Fruit fly (Drosophila melanogaster) whole organism, embryonic: ENCODE data around the gene yrt.

Experiments used
- Abd-B ChIP-seq: fragments of 200-800 bp; sonication (Bioruptor generic); optimal IDR thresholded peaks from 2 replicates; lab custom pipeline; 2018; ENCODE audit warnings: missing biosample characterization, mild to moderate bottlenecking, missing genetic modification characterization, moderate library complexity
- Adf1 ChIP-seq: fragments of 200-800 bp; sonication (Bioruptor generic); IDR thresholded peaks from 2 replicates; pipeline ENCODE4 v1.3.6; 2022; ENCODE audit warnings: missing biosample characterization, missing genetic modification characterization
- CG1024 ChIP-seq: fragments of 200-800 bp; sonication (Bioruptor generic); IDR thresholded peaks from 2 replicates; pipeline ENCODE4 v1.3.6; 2022; ENCODE audit warnings: missing biosample characterization, missing genetic modification characterization
- CG11085 ChIP-seq: fragments of 200-800 bp; sonication (Bioruptor generic); IDR thresholded peaks from 2 replicates; pipeline ENCODE4 v1.3.6; 2022; ENCODE audit warnings: missing biosample characterization, missing genetic modification characterization
- CG11504 ChIP-seq: fragments of 200-800 bp; sonication (Bioruptor generic); optimal IDR thresholded peaks from 3 replicates; lab custom pipeline; 2019; ENCODE audit warnings: missing biosample characterization, mild to moderate bottlenecking, missing genetic modification characterization, moderate library complexity
- CG12104 ChIP-seq: fragments of 200-800 bp; sonication (Bioruptor generic); optimal IDR thresholded peaks from 3 replicates; lab custom pipeline; 2016; ENCODE audit warnings: missing biosample characterization, missing genetic modification characterization
- CG12942 ChIP-seq: fragments of 200-800 bp; sonication (Bioruptor generic); optimal IDR thresholded peaks from 3 replicates; lab custom pipeline; 2016; ENCODE audit warnings: missing biosample characterization, missing genetic modification characterization
- CG17612 ChIP-seq: fragments of 200-800 bp; sonication (Bioruptor generic); IDR thresholded peaks from 2 replicates; pipeline ENCODE4 v1.3.6; 2022; ENCODE audit warnings: missing biosample characterization, missing genetic modification characterization
- CG17829 ChIP-seq: fragments of 200-800 bp; optimal IDR thresholded peaks from 2 replicates; lab custom pipeline; 2019; ENCODE audit warnings: missing biosample characterization, mild to moderate bottlenecking, missing genetic modification characterization, moderate library complexity
- CG1832 ChIP-seq: fragments of 200-800 bp; sonication (Bioruptor generic); optimal IDR thresholded peaks from 2 replicates; lab custom pipeline; 2017; ENCODE audit warnings: missing biosample characterization, mild to moderate bottlenecking, missing genetic modification characterization, inconsistent platforms
- CG2712 ChIP-seq: fragments of 200-800 bp; optimal IDR thresholded peaks from 3 replicates; lab custom pipeline; 2019; ENCODE audit warnings: missing biosample characterization, mild to moderate bottlenecking, missing genetic modification characterization, moderate library complexity
- CG2875 ChIP-seq: fragments of 200-800 bp; sonication (Bioruptor generic); optimal IDR thresholded peaks from 2 replicates; lab custom pipeline; 2017; ENCODE audit warnings: missing biosample characterization, mild to moderate bottlenecking, missing genetic modification characterization, missing genetic modification reagents
- CG31441 ChIP-seq: fragments of 200-800 bp; sonication (Bioruptor generic); IDR thresholded peaks from 2 replicates; pipeline ENCODE4 v1.3.6; 2022; ENCODE audit warnings: missing biosample characterization, missing genetic modification characterization
- CG33557 ChIP-seq: fragments of 200-800 bp; sonication (Bioruptor generic); optimal IDR thresholded peaks from 2 replicates; lab custom pipeline; 2019; ENCODE audit warnings: missing biosample characterization, mild to moderate bottlenecking, missing genetic modification characterization, moderate library complexity
- CG4404 ChIP-seq: fragments of 200-800 bp; sonication (Bioruptor generic); IDR thresholded peaks from 2 replicates; pipeline ENCODE4 v1.3.6; 2022; ENCODE audit warnings: missing biosample characterization, missing genetic modification characterization
- CG6272 ChIP-seq: fragments of 200-800 bp; sonication (Bioruptor generic); IDR thresholded peaks from 2 replicates; pipeline ENCODE4 v1.3.6; 2022; ENCODE audit warnings: missing biosample characterization, missing genetic modification characterization
- CG6654 ChIP-seq: fragments of 200-800 bp; sonication (Bioruptor generic); optimal IDR thresholded peaks from 2 replicates; lab custom pipeline; 2017; ENCODE audit warnings: missing biosample characterization, mild to moderate bottlenecking, missing genetic modification characterization
- CG7372 ChIP-seq: fragments of 200-800 bp; sonication (Bioruptor generic); IDR thresholded peaks from 2 replicates; pipeline ENCODE4 v1.3.6; 2022; ENCODE audit warnings: missing biosample characterization, missing genetic modification characterization
- CG7745 ChIP-seq: fragments of 200-800 bp; sonication (Bioruptor generic); optimal IDR thresholded peaks from 2 replicates; lab custom pipeline; 2018; ENCODE audit warnings: missing biosample characterization, mild to moderate bottlenecking, missing genetic modification characterization, moderate library complexity
- CG7839 ChIP-seq: fragments of 200-800 bp; sonication (Bioruptor generic); optimal IDR thresholded peaks from 3 replicates; lab custom pipeline; 2018; ENCODE audit warnings: missing biosample characterization, mild to moderate bottlenecking, missing genetic modification characterization, moderate library complexity
- Drgx ChIP-seq: fragments of 200-800 bp; sonication (Bioruptor generic); IDR thresholded peaks from 2 replicates; pipeline ENCODE4 v1.3.6; 2022; ENCODE audit warnings: missing biosample characterization, missing genetic modification characterization
- HmgZ ChIP-seq: fragments of 200-800 bp; sonication (Bioruptor generic); optimal IDR thresholded peaks from 2 replicates; lab custom pipeline; 2018; ENCODE audit warnings: missing biosample characterization, mild to moderate bottlenecking, missing genetic modification characterization
- Lpt ChIP-seq: fragments of >200 bp; optimal IDR thresholded peaks from 2 replicates; lab custom pipeline; 2018; ENCODE audit warnings: missing biosample characterization, missing genetic modification characterization
- Neu2 ChIP-seq: fragments of 200-800 bp; sonication (Bioruptor generic); optimal IDR thresholded peaks from 3 replicates; lab custom pipeline; 2016; ENCODE audit warnings: missing biosample characterization, missing genetic modification characterization, borderline replicate concordance
- Ravus ChIP-seq: fragments of 200-800 bp; sonication (Bioruptor generic); IDR thresholded peaks from 2 replicates; pipeline ENCODE4 v1.3.6; 2022; ENCODE audit warnings: missing biosample characterization, missing genetic modification characterization
- Scr ChIP-seq: fragments of 200-800 bp; sonication (Bioruptor generic); IDR thresholded peaks from 2 replicates; pipeline ENCODE4 v1.3.6; 2022; ENCODE audit warnings: missing biosample characterization, missing genetic modification characterization; ENCODE audit not compliant: partially characterized antibody
- Side ChIP-seq: fragments of 200-800 bp; sonication (Bioruptor generic); optimal IDR thresholded peaks from 2 replicates; lab custom pipeline; 2016; ENCODE audit warnings: missing biosample characterization, missing genetic modification characterization
- Sox100B ChIP-seq: fragments of 200-800 bp; sonication (Bioruptor generic); optimal IDR thresholded peaks from 3 replicates; lab custom pipeline; 2018; ENCODE audit warnings: missing biosample characterization, mild to moderate bottlenecking, missing genetic modification characterization
- Ssrp ChIP-seq: fragments of 200-800 bp; sonication (Bioruptor generic); optimal IDR thresholded peaks from 2 replicates; lab custom pipeline; 2018; ENCODE audit warnings: missing biosample characterization, mild to moderate bottlenecking, missing genetic modification characterization, moderate library complexity
- Xrp1 ChIP-seq: fragments of 200-800 bp; sonication (Bioruptor generic); IDR thresholded peaks from 2 replicates; pipeline ENCODE4 v1.3.6; 2022; ENCODE audit warnings: missing biosample characterization, missing genetic modification characterization
- ac ChIP-seq: fragments of 200-800 bp; sonication (Bioruptor generic); optimal IDR thresholded peaks from 3 replicates; lab custom pipeline; 2017; ENCODE audit warnings: missing biosample characterization, mild to moderate bottlenecking, missing genetic modification characterization
- ash1 ChIP-seq: fragments of 200-800 bp; sonication (Bioruptor generic); optimal IDR thresholded peaks from 2 replicates; lab custom pipeline; 2018; ENCODE audit warnings: missing biosample characterization, mild to moderate bottlenecking, missing genetic modification characterization
- bsh ChIP-seq, 2 experiments: fragments of 200-800 bp; sonication (Bioruptor generic); optimal IDR thresholded peaks; 2 replicates each; lab custom pipeline; 2017 to 2018; ENCODE audit warnings: mild to moderate bottlenecking in 2 of 2, missing biosample characterization in 2 of 2, missing genetic modification characterization in 2 of 2, moderate library complexity in 1 of 2
- disco-r ChIP-seq: fragments of 200-800 bp; sonication (Bioruptor generic); optimal IDR thresholded peaks from 2 replicates; lab custom pipeline; 2016; ENCODE audit warnings: missing biosample characterization, missing genetic modification characterization
- fd96Cb ChIP-seq: fragments of 200-800 bp; sonication (Bioruptor generic); optimal IDR thresholded peaks from 2 replicates; lab custom pipeline; 2018; ENCODE audit warnings: missing biosample characterization, mild to moderate bottlenecking, missing genetic modification characterization, moderate library complexity
- her ChIP-seq: fragments of 200-800 bp; sonication (Bioruptor generic); optimal IDR thresholded peaks from 2 replicates; lab custom pipeline; 2016; ENCODE audit warnings: missing biosample characterization, missing genetic modification characterization
- hth ChIP-seq: fragments of >200 bp; optimal IDR thresholded peaks from 2 replicates; lab custom pipeline; 2017; ENCODE audit warnings: inconsistent platforms
- lola ChIP-seq, 3 experiments: fragments of >200 bp in 2 of 3; fragments of 200-800 bp in 1 of 3; sonication (Bioruptor generic) in 1 of 3; optimal IDR thresholded peaks; 2 replicates each; lab custom pipeline; 2017 to 2019; ENCODE audit warnings: missing biosample characterization in 3 of 3, missing genetic modification characterization in 3 of 3, mild to moderate bottlenecking in 1 of 3, moderate library complexity in 1 of 3
- mld ChIP-seq: fragments of 200-800 bp; sonication (Bioruptor generic); IDR thresholded peaks from 3 replicates; pipeline ENCODE4 v1.3.6; 2022; ENCODE audit warnings: missing biosample characterization, missing genetic modification characterization; ENCODE audit not compliant: partially characterized antibody
- nmo ChIP-seq: fragments of 200-800 bp; sonication (Bioruptor generic); optimal IDR thresholded peaks from 2 replicates; lab custom pipeline; 2018; ENCODE audit warnings: missing biosample characterization, mild to moderate bottlenecking, missing genetic modification characterization, moderate library complexity
- phol ChIP-seq: fragments of 200-800 bp; sonication (Bioruptor generic); optimal IDR thresholded peaks from 3 replicates; lab custom pipeline; 2018; ENCODE audit warnings: missing biosample characterization, mild to moderate bottlenecking, missing genetic modification characterization, moderate library complexity
- pros ChIP-seq: fragments of 200-800 bp; sonication (Bioruptor generic); optimal IDR thresholded peaks from 3 replicates; lab custom pipeline; 2019; ENCODE audit warnings: missing biosample characterization, mild to moderate bottlenecking, missing genetic modification characterization, moderate library complexity
- row ChIP-seq: fragments of 200-800 bp; sonication (Bioruptor generic); IDR thresholded peaks from 3 replicates; pipeline ENCODE4 v1.3.6; 2022; ENCODE audit warnings: missing biosample characterization, missing genetic modification characterization
- sc ChIP-seq, 3 experiments: fragments of >200 bp in 2 of 3; fragments of 200-800 bp in 1 of 3; sonication (Bioruptor generic) in 1 of 3; optimal IDR thresholded peaks; 2 replicates in 2 of 3; 3 replicates in 1 of 3; lab custom pipeline; 2017; ENCODE audit warnings: mild to moderate bottlenecking in 1 of 3, missing biosample characterization in 1 of 3, missing genetic modification characterization in 1 of 3, missing genetic modification reagents in 1 of 3
- schlank ChIP-seq: fragments of 200-800 bp; sonication (Bioruptor generic); optimal IDR thresholded peaks from 2 replicates; lab custom pipeline; 2018; ENCODE audit warnings: missing biosample characterization, mild to moderate bottlenecking, missing genetic modification characterization
- sqz ChIP-seq: fragments of 200-800 bp; sonication (Bioruptor generic); optimal IDR thresholded peaks from 3 replicates; lab custom pipeline; 2018; ENCODE audit warnings: missing biosample characterization, mild to moderate bottlenecking, missing genetic modification characterization
- trem ChIP-seq: fragments of 200-800 bp; optimal IDR thresholded peaks from 3 replicates; lab custom pipeline; 2019; ENCODE audit warnings: missing biosample characterization, mild to moderate bottlenecking, missing genetic modification characterization, moderate library complexity
- unpg ChIP-seq: fragments of 200-800 bp; sonication (Bioruptor generic); optimal IDR thresholded peaks from 3 replicates; lab custom pipeline; 2018; ENCODE audit warnings: missing biosample characterization, mild to moderate bottlenecking, missing genetic modification characterization, moderate library complexity
- vfl ChIP-seq: fragments of 200-800 bp; sonication (Bioruptor generic); optimal IDR thresholded peaks from 2 replicates; lab custom pipeline; 2016; ENCODE audit warnings: missing biosample characterization, missing genetic modification characterization

yrt gene

dm6 chr3R:13404841-13405441 is 29.8 kb downstream of the yrt start, which contains the start of gene yellow-e3 (continued):
- TF ChIP-seq CG12104 (GFP tag; lab: Kevin White, UChicago) (no peak), Ravus (GFP tag; lab: Robert Waterston, UW) (no peak), CG12942 (GFP tag; lab: Kevin White, UChicago) (no peak), unpg (GFP tag; lab: Kevin White, UChicago) (peak; percentile 16), Adf1 (GFP tag; lab: Robert Waterston, UW) (no peak), CG7839 (peak; percentile 14), disco-r (GFP tag; lab: Kevin White, UChicago) (no peak), CG17829 (tag; lab: Kevin White, UChicago) (peak; percentile 58), Abd-B (GFP tag; lab: Kevin White, UChicago) (no peak), row (GFP tag; lab: Robert Waterston, UW) (peak; percentile 53), Lpt (GFP tag; lab: Kevin White, UChicago) (no peak), nmo (GFP tag; lab: Kevin White, UChicago) (peak; percentile 41), pros (GFP tag; lab: Kevin White, UChicago) (peak; percentile 63), bsh (GFP tag; optimal IDR thresholded peaks at IDR 0.05; lab: Kevin White, UChicago) (peak in 1 of 2 experiments; percentile 42), CG2712 (tag; lab: Kevin White, UChicago) (peak; percentile 74), fd96Cb (tag; lab: Kevin White, UChicago) (peak; percentile 20), Xrp1 (GFP tag; lab: Robert Waterston, UW) (peak; percentile 72), CG4404 (peak; percentile 73), Side (no peak), mld (GFP tag; lab: Robert Waterston, UW) (no peak), CG7372 (GFP tag; lab: Robert Waterston, UW) (no peak), Ssrp (tag; lab: Kevin White, UChicago) (peak; percentile 17), CG33557 (GFP tag; lab: Kevin White, UChicago) (peak; percentile 81), CG11085 (GFP tag; lab: Robert Waterston, UW) (no peak), sqz (GFP tag; lab: Kevin White, UChicago) (no peak), Neu2 (GFP tag; lab: Kevin White, UChicago) (no peak), hth (lab: Kevin White, UChicago) (no peak), CG1832 (GFP tag; lab: Kevin White, UChicago) (no peak), CG6654 (GFP tag; lab: Kevin White, UChicago) (no peak), her (no peak), ac (GFP tag; lab: Kevin White, UChicago) (peak; percentile 42), phol (tag; lab: Kevin White, UChicago) (peak; percentile 52), CG2875 (GFP tag; lab: Kevin White, UChicago) (no peak), vfl (no peak), schlank (no peak), sc (optimal IDR thresholded peaks at IDR 0.05; lab: Kevin White, UChicago) (no peak), sc (GFP tag; optimal IDR thresholded peaks at IDR 0.05; lab: Kevin White, UChicago) (peak; percentile 5), trem (peak; percentile 32), Scr (no peak), Sox100B (no peak), lola (GFP tag; optimal IDR thresholded peaks at IDR 0.05; lab: Kevin White, UChicago) (peak in 1 of 3 experiments; percentile 82), CG7745 (peak; percentile 13), CG1024 (no peak), CG11504 (tag; lab: Kevin White, UChicago) (peak; percentile 6), CG17612 (GFP tag; lab: Robert Waterston, UW) (no peak), Drgx (GFP tag; lab: Robert Waterston, UW) (no peak), CG6272 (GFP tag; lab: Robert Waterston, UW) (no peak), ash1 (GFP tag; lab: Kevin White, UChicago) (no peak), HmgZ (tag; lab: Kevin White, UChicago) (no peak), CG31441 (GFP tag; lab: Robert Waterston, UW) (0 out of 2 replicates have a peak, but pooled peaks have one; percentile 35)
